Worm (Caenorhabditis elegans) whole organism, L1 larva: Measurements from ENCODE around the gene pitp-1.

Experiments
- C04F5.9 ChIP-seq: sonication (generic microtip); optimal IDR thresholded peaks from 2 replicates; lab custom pipeline; 2016; ENCODE audit warnings: missing genetic modification characterization, missing compliant biosample characterization
- C16A3.4 ChIP-seq: fragments of 150-350 bp; optimal IDR thresholded peaks from 2 replicates; lab custom pipeline; 2014; ENCODE audit warnings: missing biosample characterization, missing genetic modification characterization
- aly-2 ChIP-seq: fragments of 150-350 bp; optimal IDR thresholded peaks from 2 replicates; lab custom pipeline; 2014; ENCODE audit warnings: missing biosample characterization, missing genetic modification characterization
- ceh-82 ChIP-seq, 3 experiments: fragments of 150-350 bp in 1 of 3; sonication (generic microtip) in 2 of 3; optimal IDR thresholded peaks; 2 replicates each; lab custom pipeline; 2014 to 2017; ENCODE audit warnings: missing biosample characterization in 3 of 3, missing genetic modification characterization in 3 of 3
- dsc-1 ChIP-seq: sonication (generic microtip); optimal IDR thresholded peaks from 2 replicates; lab custom pipeline; 2016; ENCODE audit warnings: mild to moderate bottlenecking, missing genetic modification characterization, missing compliant biosample characterization
- efl-1 ChIP-seq, 4 experiments: fragments of 150-350 bp; optimal IDR thresholded peaks in 3 of 4; peaks in 1 of 4; 1 replicate in 1 of 4; 2 replicates in 3 of 4; lab custom pipeline; 2014; ENCODE audit warnings: missing biosample characterization in 2 of 4, missing genetic modification characterization in 2 of 4, missing genetic modification reagents in 2 of 4
- egl-27 ChIP-seq, 2 experiments: fragments of 150-350 bp in 1 of 2; sonication (generic microtip); optimal IDR thresholded peaks; 3 replicates each; lab custom pipeline; 2017 to 2018; ENCODE audit warnings: missing biosample characterization in 2 of 2, missing genetic modification characterization in 2 of 2, missing genetic modification reagents in 2 of 2
- ets-5 ChIP-seq: fragments of 200-800 bp; sonication (Bioruptor generic); IDR thresholded peaks from 2 replicates; pipeline ENCODE4 v1.3.6; 2022; ENCODE audit warnings: missing genetic modification characterization, missing compliant biosample characterization
- fkh-10 ChIP-seq: sonication (generic microtip); optimal IDR thresholded peaks from 2 replicates; lab custom pipeline; 2017; ENCODE audit warnings: missing biosample characterization, missing genetic modification reagents, missing genetic modification characterization
- fkh-4 ChIP-seq: sonication (generic microtip); optimal IDR thresholded peaks from 2 replicates; lab custom pipeline; 2016; ENCODE audit warnings: missing compliant biosample characterization, missing genetic modification characterization, borderline replicate concordance
- fkh-8 ChIP-seq: sonication (generic microtip); optimal IDR thresholded peaks from 2 replicates; lab custom pipeline; 2016; ENCODE audit warnings: mild to moderate bottlenecking, missing genetic modification characterization, missing compliant biosample characterization
- fos-1 ChIP-seq: fragments of 150-350 bp; optimal IDR thresholded peaks from 2 replicates; lab custom pipeline; 2014; ENCODE audit warnings: missing biosample characterization, missing genetic modification characterization
- grh-1 ChIP-seq: fragments of 200-800 bp; sonication (Bioruptor generic); IDR thresholded peaks from 2 replicates; pipeline ENCODE4 v1.3.6; 2022; ENCODE audit warnings: missing genetic modification reagents, missing genetic modification characterization, missing compliant biosample characterization
- hlh-17 ChIP-seq: fragments of 200-800 bp; sonication (Bioruptor generic); optimal IDR thresholded peaks from 2 replicates; lab custom pipeline; 2018; ENCODE audit warnings: missing genetic modification characterization, mild to moderate bottlenecking, missing compliant biosample characterization, moderate library complexity, borderline replicate concordance
- hlh-4 ChIP-seq: sonication (generic microtip); optimal IDR thresholded peaks from 2 replicates; lab custom pipeline; 2016; ENCODE audit warnings: mild to moderate bottlenecking, missing genetic modification characterization, missing compliant biosample characterization
- isw-1 ChIP-seq: fragments of 200-800 bp; sonication (Bioruptor generic); IDR thresholded peaks from 2 replicates; pipeline ENCODE4 v1.3.6; 2022; ENCODE audit warnings: missing genetic modification characterization, missing compliant biosample characterization
- jun-1 ChIP-seq: fragments of 150-350 bp; optimal IDR thresholded peaks from 2 replicates; lab custom pipeline; 2014; ENCODE audit warnings: missing biosample characterization, missing genetic modification reagents, missing genetic modification characterization
- lin-35 ChIP-seq, 2 experiments: fragments of 150-350 bp; optimal IDR thresholded peaks; 2 replicates each; lab custom pipeline; 2014; ENCODE audit warnings: missing biosample characterization in 2 of 2, missing genetic modification characterization in 2 of 2, missing genetic modification reagents in 2 of 2
- lin-39 ChIP-seq: fragments of 150-350 bp; optimal IDR thresholded peaks from 2 replicates; lab custom pipeline; 2014; ENCODE audit warnings: missing biosample characterization, missing genetic modification reagents, missing genetic modification characterization
- lir-3 ChIP-seq: sonication (generic microtip); optimal IDR thresholded peaks from 2 replicates; lab custom pipeline; 2016; ENCODE audit warnings: mild to moderate bottlenecking, missing genetic modification characterization, moderate library complexity, missing compliant biosample characterization; ENCODE audit not compliant: poor library complexity
- lsy-2 ChIP-seq, 2 experiments: fragments of 150-350 bp; optimal IDR thresholded peaks; 2 replicates each; lab custom pipeline; 2014; ENCODE audit warnings: missing biosample characterization in 2 of 2, missing genetic modification characterization in 2 of 2
- mab-9 ChIP-seq: fragments of 200-800 bp; sonication (Bioruptor generic); IDR thresholded peaks from 2 replicates; pipeline ENCODE4 v1.3.6; 2022; ENCODE audit warnings: missing genetic modification reagents, missing genetic modification characterization, missing compliant biosample characterization
- mef-2 ChIP-seq: fragments of 150-350 bp; optimal IDR thresholded peaks from 2 replicates; lab custom pipeline; 2014; ENCODE audit warnings: missing biosample characterization, missing genetic modification characterization
- nhr-19 ChIP-seq: fragments of 200-800 bp; sonication (Bioruptor generic); conservative IDR thresholded peaks from 2 replicates; pipeline ENCODE4 v1.3.6; 2022; ENCODE audit warnings: missing genetic modification characterization, missing compliant biosample characterization
- nhr-47 ChIP-seq: sonication (generic microtip); optimal IDR thresholded peaks from 2 replicates; lab custom pipeline; 2016; ENCODE audit warnings: mild to moderate bottlenecking, missing genetic modification characterization, moderate library complexity, missing compliant biosample characterization
- nhr-71 ChIP-seq: sonication (generic microtip); optimal IDR thresholded peaks from 2 replicates; lab custom pipeline; 2016; ENCODE audit warnings: mild to moderate bottlenecking, missing genetic modification characterization, moderate library complexity, missing compliant biosample characterization
- nhr-90 ChIP-seq: sonication (generic microtip); optimal IDR thresholded peaks from 2 replicates; lab custom pipeline; 2016; ENCODE audit warnings: mild to moderate bottlenecking, missing genetic modification characterization, missing compliant biosample characterization; ENCODE audit not compliant: poor library complexity
- pax-3 ChIP-seq: fragments of 200-800 bp; sonication (Bioruptor generic); optimal IDR thresholded peaks from 2 replicates; lab custom pipeline; 2018; ENCODE audit warnings: mild to moderate bottlenecking, missing genetic modification characterization, moderate library complexity, missing compliant biosample characterization
- pqm-1 ChIP-seq: sonication (generic microtip); optimal IDR thresholded peaks from 3 replicates; lab custom pipeline; 2017; ENCODE audit warnings: missing biosample characterization, missing genetic modification characterization
- rnt-1 ChIP-seq: sonication (generic microtip); optimal IDR thresholded peaks from 2 replicates; lab custom pipeline; 2016; ENCODE audit warnings: mild to moderate bottlenecking, missing genetic modification characterization, moderate library complexity, missing compliant biosample characterization
- skn-1 ChIP-seq: fragments of 150-350 bp; optimal IDR thresholded peaks from 2 replicates; lab custom pipeline; 2014; ENCODE audit warnings: missing biosample characterization, missing genetic modification characterization
- snpc-4 ChIP-seq: fragments of 150-350 bp; optimal IDR thresholded peaks from 2 replicates; lab custom pipeline; 2014; ENCODE audit warnings: missing biosample characterization, missing genetic modification characterization
- sox-4 ChIP-seq: sonication (generic microtip); optimal IDR thresholded peaks from 2 replicates; lab custom pipeline; 2016; ENCODE audit warnings: missing genetic modification characterization, missing compliant biosample characterization
- swsn-7 ChIP-seq: sonication (generic microtip); optimal IDR thresholded peaks from 2 replicates; lab custom pipeline; 2016; ENCODE audit warnings: missing genetic modification characterization, missing compliant biosample characterization
- unc-130 ChIP-seq: fragments of 150-350 bp; optimal IDR thresholded peaks from 2 replicates; lab custom pipeline; 2017; ENCODE audit warnings: missing biosample characterization, missing genetic modification characterization, inconsistent platforms
- unc-98 ChIP-seq: fragments of 200-800 bp; sonication (Bioruptor generic); IDR thresholded peaks from 2 replicates; pipeline ENCODE4 v1.3.6; 2022; ENCODE audit warnings: missing genetic modification characterization, missing compliant biosample characterization
- vab-15 ChIP-seq: sonication (generic microtip); optimal IDR thresholded peaks from 2 replicates; lab custom pipeline; 2017; ENCODE audit warnings: missing genotype, mild to moderate bottlenecking, missing genetic modification characterization, missing compliant biosample characterization
- ztf-11 ChIP-seq, 2 experiments: sonication (generic microtip); optimal IDR thresholded peaks; 2 replicates each; lab custom pipeline; 2016 to 2017; ENCODE audit warnings: missing genetic modification characterization in 2 of 2, missing biosample characterization in 1 of 2, missing compliant biosample characterization in 1 of 2

pitp-1 gene

ce11 chrIII:3505051-3505548 is 24.5 kb downstream of the pitp-1 start, which contains the start of gene lias-1 (continued):
- TF ChIP-seq snpc-4: peak; percentile 71
- peak; percentile 86 to 90 for TF ChIP-seq efl-1 (optimal IDR thresholded peaks at IDR 0.05; lab: Kevin White, UChicago)
- TF ChIP-seq efl-1 (GFP tag; optimal IDR thresholded peaks at IDR 0.05 in 1 of 2; lab: Kevin White, UChicago): peak; percentile 82 to 98
- TF ChIP-seq ets-5 (GFP tag; lab: Robert Waterston, UW): no peak
- TF ChIP-seq skn-1 (tag; lab: Kevin White, UChicago): peak; percentile 69
- TF ChIP-seq rnt-1 (tag; lab: Kevin White, UChicago): peak; percentile 87
- no peak for TF ChIP-seq lin-39 (tag; lab: Kevin White, UChicago)
- TF ChIP-seq dsc-1 (tag; lab: Kevin White, UChicago): peak; percentile 50
- TF ChIP-seq pax-3 (tag; lab: Kevin White, UChicago): no peak
- TF ChIP-seq unc-130 (tag; lab: Kevin White, UChicago): peak; percentile 85
- TF ChIP-seq sox-4: no peak

DNA sequence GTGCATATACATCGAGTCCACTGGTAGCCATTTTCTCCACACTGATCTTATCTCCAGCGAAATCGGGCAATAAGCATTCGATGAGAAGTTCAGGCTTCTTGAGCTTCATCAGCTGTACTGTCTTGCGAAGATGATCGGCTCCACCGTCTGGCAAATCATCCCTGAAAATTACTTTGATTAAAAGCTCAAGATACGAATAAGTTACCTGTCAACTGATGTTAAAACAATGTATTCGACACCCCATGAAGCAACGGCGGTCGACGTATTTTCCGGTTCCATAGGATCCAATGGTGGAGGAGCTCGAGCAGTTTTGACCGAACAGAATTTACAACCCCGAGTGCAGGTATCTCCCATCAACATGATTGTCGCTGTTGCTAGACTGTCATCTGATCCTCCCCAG is 25.4 kb downstream of the pitp-1 start:
- TF ChIP-seq swsn-7 (tag; lab: Kevin White, UChicago) (no peak), dsc-1 (tag; lab: Kevin White, UChicago) (no peak), nhr-71 (tag; lab: Kevin White, UChicago) (no peak), efl-1 (optimal IDR thresholded peaks at IDR 0.05; lab: Kevin White, UChicago) (no peak), efl-1 (GFP tag; optimal IDR thresholded peaks at IDR 0.05 in 1 of 2; lab: Kevin White, UChicago) (peak in 1 of 2 experiments; percentile 75), lir-3 (tag; lab: Kevin White, UChicago) (no peak), aly-2 (tag; lab: Kevin White, UChicago) (no peak)

DNA sequence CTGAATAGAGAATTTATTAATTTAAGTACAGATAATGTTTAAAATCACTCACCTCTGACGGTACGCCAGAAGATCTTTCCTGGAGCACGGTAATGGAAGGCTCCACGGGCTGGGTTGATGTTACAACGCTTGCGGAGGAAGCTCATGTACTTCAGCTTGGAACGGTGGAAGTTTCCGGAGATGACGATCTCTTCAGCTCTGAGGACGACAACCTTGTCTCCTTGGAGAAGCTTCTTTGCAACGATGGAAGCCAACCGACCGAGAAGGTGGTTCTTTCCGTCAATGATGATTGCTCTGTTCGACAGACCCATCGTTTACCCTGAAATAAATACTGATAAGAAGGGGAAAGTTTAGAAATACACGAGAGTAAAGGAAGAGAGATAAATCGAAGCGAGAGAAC is 26.3 kb downstream of the pitp-1 start, which contains the start of gene rpl-16:
Gene rpl-16, minus strand, starts transcription at position 319 of the 400 bp plus-strand sequence.
- TF ChIP-seq fkh-4: no peak
- no peak for TF ChIP-seq isw-1 (GFP tag; lab: Robert Waterston, UW)
- TF ChIP-seq hlh-4 (tag; lab: Kevin White, UChicago): no peak
- no peak for TF ChIP-seq mab-9 (GFP tag; lab: Robert Waterston, UW)
- no peak for TF ChIP-seq fkh-8
- TF ChIP-seq dsc-1 (tag; lab: Kevin White, UChicago): no peak
- TF ChIP-seq jun-1 (tag; lab: Kevin White, UChicago): no peak
- TF ChIP-seq vab-15 (tag; lab: Kevin White, UChicago): no peak
- TF ChIP-seq lin-39 (tag; lab: Kevin White, UChicago): no peak
- TF ChIP-seq grh-1 (GFP tag; lab: Robert Waterston, UW): no peak
- TF ChIP-seq fos-1 (tag; lab: Kevin White, UChicago): no peak

DNA sequence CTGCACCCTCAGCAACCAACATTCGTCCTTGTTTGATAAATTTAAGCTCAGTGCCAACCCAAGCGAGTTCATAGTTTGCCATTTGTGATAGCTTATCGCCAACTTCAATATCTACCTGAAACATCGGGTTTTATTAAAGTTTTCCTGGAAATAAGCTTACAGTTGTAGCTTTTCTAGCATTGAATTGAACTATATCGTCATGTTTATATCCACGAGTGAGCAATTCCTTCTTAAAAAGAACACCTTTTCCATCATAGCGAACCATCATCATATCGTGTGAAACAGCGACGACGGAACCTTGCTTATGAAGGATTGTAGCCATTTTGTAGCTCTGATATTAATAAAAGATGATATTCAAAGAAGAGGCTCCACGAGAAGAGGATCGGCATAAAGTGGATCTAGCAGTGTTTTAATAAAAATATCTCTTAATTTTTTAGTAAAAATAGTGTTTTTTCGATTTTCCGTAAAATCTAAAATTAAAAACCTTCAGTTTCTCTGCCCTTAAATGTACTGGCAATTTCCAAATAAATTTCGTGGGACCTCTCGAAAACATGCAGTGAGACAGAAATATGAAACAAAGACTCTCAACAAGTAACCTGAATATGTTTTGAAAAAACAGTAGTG is 27.3 kb downstream of the pitp-1 start, which contains the start of gene M01F1.8:
Gene M01F1.8, minus strand, starts transcription at position 335 of the 624 bp plus-strand sequence.
- TF ChIP-seq sox-4: no peak
- TF ChIP-seq nhr-19: no peak
- TF ChIP-seq jun-1 (tag; lab: Kevin White, UChicago): no peak
- no peak for TF ChIP-seq efl-1 (optimal IDR thresholded peaks at IDR 0.05; lab: Kevin White, UChicago)
- TF ChIP-seq efl-1 (GFP tag; optimal IDR thresholded peaks at IDR 0.05 in 1 of 2; lab: Kevin White, UChicago): peak in 1 of 2 experiments; percentile 3
- peak in 1 of 2 experiments; percentile 38 for TF ChIP-seq lsy-2 (tag; optimal IDR thresholded peaks at IDR 0.05; lab: Kevin White, UChicago)

DNA sequence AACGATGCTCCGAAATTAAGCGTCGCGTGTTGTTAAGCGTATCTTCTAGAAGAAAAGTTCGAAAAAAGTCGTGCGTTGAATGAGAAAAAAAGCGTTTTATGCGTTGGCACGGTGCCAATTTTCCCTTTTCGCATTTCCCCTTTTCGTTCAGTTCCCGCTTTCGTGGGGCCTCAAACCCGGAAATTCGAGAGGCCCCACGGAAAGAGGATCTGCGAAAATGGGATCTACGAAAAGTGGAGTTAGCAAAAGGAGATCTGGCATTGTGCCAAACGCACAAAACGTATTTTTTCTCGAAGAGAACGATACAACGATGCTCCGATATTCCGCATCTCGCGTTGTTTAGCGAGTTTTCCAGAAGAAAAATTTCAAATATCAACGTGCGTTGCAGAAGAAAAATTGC is 29.7 kb downstream of the pitp-1 start:
- TF ChIP-seq jun-1 (tag; lab: Kevin White, UChicago) (no peak), efl-1 (optimal IDR thresholded peaks at IDR 0.05; lab: Kevin White, UChicago) (peak; percentile 22 to 80), efl-1 (GFP tag; optimal IDR thresholded peaks at IDR 0.05 in 1 of 2; lab: Kevin White, UChicago) (peak; percentile 1 to 39), pqm-1 (tag; lab: Kevin White, UChicago) (no peak), hlh-17 (GFP tag; lab: Kevin White, UChicago) (no peak), nhr-19 (peak; percentile 40; the same call in 1 of the 2 replicates), unc-98 (GFP tag; lab: Robert Waterston, UW) (peak; percentile 78), fkh-10 (GFP tag; lab: Kevin White, UChicago) (no peak), nhr-90 (tag; lab: Kevin White, UChicago) (peak; percentile 45), egl-27 (tag; optimal IDR thresholded peaks at IDR 0.05; lab: Kevin White, UChicago) (no peak), mef-2 (tag; lab: Kevin White, UChicago) (no peak), C16A3.4 (tag; lab: Kevin White, UChicago) (no peak), lsy-2 (tag; optimal IDR thresholded peaks at IDR 0.05; lab: Kevin White, UChicago) (peak in 1 of 2 experiments; percentile 18), nhr-71 (tag; lab: Kevin White, UChicago) (peak; percentile 33), ceh-82 (tag; optimal IDR thresholded peaks at IDR 0.05; lab: Kevin White, UChicago) (peak in 2 of 3 experiments; percentile 5 to 18), lin-35 (GFP tag; optimal IDR thresholded peaks at IDR 0.05; lab: Kevin White, UChicago) (no peak), lin-39 (tag; lab: Kevin White, UChicago) (no peak), rnt-1 (tag; lab: Kevin White, UChicago) (peak; percentile 60), C04F5.9 (no peak), sox-4 (no peak), skn-1 (tag; lab: Kevin White, UChicago) (no peak), pax-3 (tag; lab: Kevin White, UChicago) (peak; percentile 39), nhr-47 (tag; lab: Kevin White, UChicago) (peak; percentile 52), ztf-11 (tag; optimal IDR thresholded peaks at IDR 0.05; lab: Kevin White, UChicago) (peak in 1 of 2 experiments; percentile 54)
